Fruit fly (Drosophila melanogaster): ENCODE measurements around the gene Tlk.

dm6 chrX:3684809-3685533 lies 34.8 kb upstream of the Tlk start:
- TF ChIP-seq bab1 (GFP tag; optimal IDR thresholded peaks at IDR 0.05), result no peak
- no peak for TF ChIP-seq CG14711 (tag; optimal IDR thresholded peaks at IDR 0.05)
- TF ChIP-seq toe (GFP tag; optimal IDR thresholded peaks at IDR 0.05), result no peak
